Worm (Caenorhabditis elegans) whole organism, young adult: ENCODE measurements around the gene irk-3.

Experiments used
- ZK185.1 ChIP-seq: sonication (generic microtip); optimal IDR thresholded peaks from 2 replicates; lab custom pipeline; 2016; ENCODE audit warnings: mild to moderate bottlenecking, missing genetic modification characterization, missing compliant biosample characterization; ENCODE audit not compliant: poor library complexity, severe bottlenecking
- bed-1 ChIP-seq: fragments of 200-800 bp; sonication (Bioruptor generic); IDR thresholded peaks from 2 replicates; pipeline ENCODE4 v1.3.6; 2022; ENCODE audit warnings: missing genetic modification reagents, missing genetic modification characterization, missing compliant biosample characterization
- lin-26 ChIP-seq: fragments of 200-800 bp; sonication (Bioruptor generic); IDR thresholded peaks from 2 replicates; pipeline ENCODE4 v1.3.6; 2022; ENCODE audit warnings: missing genetic modification reagents, missing genetic modification characterization, missing compliant biosample characterization
- mcd-1 ChIP-seq: fragments of 200-800 bp; sonication (Bioruptor generic); IDR thresholded peaks from 2 replicates; pipeline ENCODE4 v1.3.6; 2022; ENCODE audit warnings: missing genetic modification reagents, missing genetic modification characterization, missing compliant biosample characterization
- unc-62 ChIP-seq: fragments of 150-350 bp; optimal IDR thresholded peaks from 2 replicates; lab custom pipeline; 2014; ENCODE audit warnings: missing biosample characterization, missing genetic modification reagents, missing genetic modification characterization
- xnd-1 ChIP-seq: sonication (generic microtip); optimal IDR thresholded peaks from 2 replicates; lab custom pipeline; 2016; ENCODE audit warnings: missing genotype, missing genetic modification reagents, missing genetic modification characterization, missing compliant biosample characterization

ce11 chrX:14324289-14324688, 45.9 kb downstream of the irk-3 start:
- no peak for TF ChIP-seq ZK185.1
- TF ChIP-seq xnd-1 (tag; lab: Kevin White, UChicago) = no peak
- TF ChIP-seq unc-62 = no peak
- no peak for TF ChIP-seq lin-26
- no peak for TF ChIP-seq mcd-1 (GFP tag; lab: Robert Waterston, UW)
- no peak for TF ChIP-seq bed-1 (GFP tag; lab: Robert Waterston, UW)
